Fruit fly (Drosophila melanogaster) ovary, adult (tissue): ENCODE results near the gene CG3104.
A peak's percentile ranks its signal among the peaks of the same experiment; 100 is the strongest.

ENCODE experiments used
- CG17801 ChIP-seq: fragments of 200-800 bp; optimal IDR thresholded peaks from 2 replicates; lab custom pipeline; 2019; ENCODE audit warnings: missing biosample characterization, mild to moderate bottlenecking, missing genetic modification characterization, moderate library complexity; ENCODE audit not compliant: partially characterized antibody

Gene CG3104

DNA sequence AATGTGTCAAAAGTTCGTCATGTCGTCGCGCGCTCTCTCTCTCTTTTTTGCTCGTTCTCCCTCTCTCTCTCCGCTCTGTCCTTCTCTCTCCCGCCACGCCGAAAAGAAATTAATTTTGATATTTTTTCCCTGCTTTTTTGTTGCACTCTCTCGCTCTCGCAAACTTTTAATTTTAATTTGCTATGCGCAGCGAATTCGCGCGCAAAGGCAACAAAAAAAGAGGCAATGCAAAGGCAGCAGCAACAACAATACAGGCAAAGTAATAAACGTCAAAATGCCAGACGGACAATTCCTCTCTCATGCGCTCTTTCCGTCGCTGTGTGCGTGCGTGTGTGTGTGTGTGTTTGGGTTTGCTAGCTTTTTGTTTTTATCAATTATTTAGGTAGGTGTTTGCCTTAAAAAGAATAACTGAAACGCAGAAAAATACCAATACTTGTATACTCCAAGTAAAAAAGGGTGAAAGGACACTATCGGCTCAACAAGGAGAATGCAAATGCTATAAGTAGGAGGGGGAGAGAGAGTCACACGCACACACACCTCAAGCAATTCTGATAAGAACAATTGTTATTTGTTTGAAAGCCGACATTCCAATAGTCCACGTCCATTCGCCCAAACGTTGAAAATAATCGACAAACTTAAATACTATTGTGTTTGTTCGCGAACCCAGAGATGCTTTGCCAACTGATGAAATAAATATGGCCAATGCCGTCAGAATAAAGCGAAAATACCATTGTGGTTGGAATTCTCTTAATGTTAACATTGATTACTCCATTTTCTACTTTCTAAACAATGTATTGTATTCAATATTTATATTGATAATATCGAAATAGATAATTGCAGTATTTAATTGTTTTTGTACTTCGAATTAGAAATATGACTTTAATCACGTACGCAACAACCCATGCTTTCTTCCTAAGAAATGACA is 31.3 kb upstream of the CG3104 start:
- TF ChIP-seq CG17801 (GFP tag; lab: Kevin White, UChicago) = peak; percentile 13

DNA sequence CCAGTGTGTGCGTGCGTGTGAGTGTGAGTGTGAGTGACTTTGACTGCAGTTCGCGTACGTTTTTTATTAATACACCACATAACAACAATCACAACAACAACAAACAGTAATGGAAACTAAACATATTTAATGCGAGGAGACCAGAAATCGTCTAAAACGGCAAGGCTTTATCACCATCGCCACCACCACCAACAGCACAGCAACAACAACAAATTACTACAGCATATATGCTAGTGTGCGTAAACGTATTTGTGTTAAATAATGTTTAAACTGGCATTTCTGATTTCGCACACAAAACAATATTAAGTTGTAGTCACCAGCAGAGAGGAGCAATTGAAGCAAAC is 30.6 kb upstream of the CG3104 start:
- TF ChIP-seq CG17801 (GFP tag; lab: Kevin White, UChicago) = no peak

DNA sequence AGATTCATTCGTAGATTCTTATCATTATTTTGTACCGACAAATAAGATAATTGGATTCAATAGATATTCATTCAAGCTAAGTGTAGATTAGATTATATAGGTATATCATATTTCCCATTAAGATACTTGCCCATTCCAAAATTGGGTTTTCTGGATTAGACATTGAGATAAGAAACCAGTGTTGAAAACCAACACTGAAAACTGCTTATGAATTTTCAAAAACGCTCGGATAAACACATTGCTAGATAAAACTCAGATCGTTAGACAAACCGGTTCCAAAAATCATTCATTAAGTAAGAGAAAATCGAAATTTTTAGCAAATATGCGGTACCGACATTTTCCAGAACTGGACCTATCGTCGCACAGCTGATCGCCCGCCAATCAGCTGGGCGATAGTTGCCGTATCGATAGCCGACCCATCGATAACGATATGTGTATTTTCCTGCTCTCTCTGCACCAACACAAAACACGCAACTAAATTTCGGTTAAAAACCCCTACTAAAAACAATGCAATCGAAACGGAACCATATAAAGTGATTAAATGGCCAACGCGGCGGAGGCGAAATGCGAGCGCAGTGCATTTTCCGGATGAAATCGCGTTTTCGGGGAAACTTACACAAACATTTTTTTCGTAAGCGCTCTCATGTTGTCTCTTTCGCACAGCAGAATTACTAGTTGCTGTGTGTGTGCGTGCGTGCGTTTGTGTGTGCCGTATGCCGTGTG is 30.1 kb upstream of the CG3104 start, which contains the start of the genes NTPase and lilli:
NTPase (minus strand) TSS at position 348 of the 723 bp plus-strand sequence.
lilli (plus strand) TSS at position 427 of the 723 bp plus-strand sequence.
- TF ChIP-seq CG17801 (GFP tag; lab: Kevin White, UChicago) = peak; percentile 46

DNA sequence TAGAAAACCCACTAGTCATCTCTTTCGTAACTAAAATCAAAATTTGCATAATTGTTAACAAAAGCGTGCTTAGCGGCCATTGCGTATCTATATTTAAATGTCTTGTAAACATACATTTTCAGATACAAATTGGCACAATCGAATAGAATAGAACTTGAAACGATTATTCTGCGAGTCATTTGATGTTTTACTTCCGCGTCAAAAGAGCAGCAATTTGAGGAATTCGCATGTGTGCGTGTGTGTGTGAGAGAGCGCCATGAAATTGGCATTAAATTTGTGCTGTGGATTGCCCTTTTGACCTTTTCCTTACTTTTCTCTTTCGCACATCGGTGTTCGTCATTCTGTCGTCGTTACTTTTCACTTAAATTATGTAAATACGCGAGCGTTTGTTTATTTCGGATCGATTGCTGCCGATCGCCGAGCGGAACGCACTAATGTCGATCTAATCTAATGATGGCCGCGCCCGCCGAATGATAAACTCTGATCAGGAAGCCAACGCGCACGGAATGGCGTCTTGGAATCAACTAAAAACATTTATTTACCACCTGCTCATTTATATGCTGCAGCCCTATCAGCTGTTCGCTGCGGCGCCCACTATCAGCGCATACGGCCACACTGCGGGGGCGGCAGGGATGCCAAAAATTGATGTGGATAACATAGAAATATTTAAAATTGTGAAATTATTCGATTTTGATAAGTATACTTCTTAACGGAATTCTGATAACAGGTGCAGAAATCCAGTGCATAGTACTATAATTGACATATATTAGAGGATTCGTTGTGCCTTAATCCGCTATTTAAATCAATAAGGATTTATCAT is 29.3 kb upstream of the CG3104 start:
- peak; percentile 65 for TF ChIP-seq CG17801 (GFP tag; lab: Kevin White, UChicago)

DNA sequence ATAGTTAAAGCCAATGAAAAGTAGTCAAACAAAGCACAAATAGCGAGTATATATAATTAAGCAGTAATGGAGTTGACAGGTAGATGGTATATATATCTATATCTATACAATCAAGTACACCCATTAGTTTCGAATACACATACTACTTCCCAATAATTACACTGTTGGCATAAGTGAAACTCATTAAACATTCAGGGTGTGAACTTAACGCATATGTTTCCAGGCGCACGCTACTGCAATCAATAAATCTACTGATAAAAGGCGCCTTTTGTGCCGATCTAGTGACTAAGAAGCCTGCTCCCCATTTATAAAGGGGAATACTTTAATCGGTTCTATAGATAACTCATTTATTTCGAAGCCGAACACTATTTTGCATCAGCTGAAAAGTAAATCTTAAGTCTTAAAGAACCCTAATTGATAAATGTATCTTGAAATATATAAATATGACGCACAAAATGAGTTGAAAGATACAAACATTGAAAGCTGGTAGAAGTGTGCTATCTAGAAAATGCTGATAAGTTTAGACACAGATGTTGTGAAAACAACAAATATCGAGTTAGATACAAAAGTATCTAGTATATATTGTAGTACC is 28.2 kb upstream of the CG3104 start:
- TF ChIP-seq CG17801 (GFP tag; lab: Kevin White, UChicago) = no peak

DNA sequence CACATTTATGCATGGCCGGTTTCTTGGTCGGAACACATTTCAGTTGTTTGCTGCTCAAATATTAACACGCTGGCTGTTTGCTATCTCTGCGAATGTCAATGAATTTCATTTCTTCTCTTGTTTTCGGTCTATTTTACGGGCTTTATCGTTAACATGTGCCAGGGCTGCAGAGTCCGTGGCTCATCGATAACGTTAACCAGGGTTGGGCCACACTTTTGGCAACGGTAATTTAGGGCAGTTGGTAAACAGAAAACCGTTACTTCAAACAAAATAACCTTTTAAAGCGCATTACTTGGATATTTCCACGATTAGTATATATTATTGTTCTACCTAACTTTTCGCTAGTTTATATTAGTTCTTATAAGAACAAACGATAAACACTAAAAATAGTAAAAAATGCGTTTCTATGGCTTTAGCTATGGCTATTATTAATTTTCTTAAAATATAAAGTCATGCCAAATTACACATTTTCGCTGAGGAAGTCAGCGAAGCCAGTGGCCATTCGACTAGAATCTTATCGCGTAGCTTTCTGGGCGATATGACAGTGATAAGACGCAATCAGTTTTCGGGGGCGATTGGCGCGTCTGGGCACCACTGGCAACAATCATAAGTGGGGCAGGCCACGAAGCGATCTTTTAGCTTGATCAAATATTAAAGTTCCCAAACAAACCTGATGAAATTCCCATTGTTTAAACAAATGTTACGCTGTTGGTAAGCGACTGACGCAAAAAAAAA is 27.6 kb upstream of the CG3104 start:
- TF ChIP-seq CG17801 (GFP tag; lab: Kevin White, UChicago) = no peak

DNA sequence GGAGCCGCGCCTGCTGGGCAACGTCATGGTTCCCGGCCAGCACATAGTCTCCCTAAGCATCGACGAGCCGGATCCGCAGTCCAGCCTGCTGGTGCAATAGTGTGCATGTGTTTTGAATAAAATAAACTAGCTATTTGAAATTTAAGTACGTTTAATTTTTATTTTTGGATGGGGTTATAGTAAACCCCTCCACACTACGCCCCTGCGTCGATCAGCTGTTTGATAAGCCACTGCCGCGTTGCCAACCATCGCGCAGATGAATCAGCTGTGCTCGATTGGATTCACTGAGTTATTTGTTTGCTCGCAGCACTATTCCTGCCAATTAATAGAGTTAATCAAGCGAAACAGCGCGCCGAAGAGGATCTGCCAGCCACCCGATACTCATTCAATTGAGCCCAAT is 23.3 kb upstream of the CG3104 start, which contains the start of gene RabGGTb:
RabGGTb (plus strand) TSS at position 254 of the 400 bp plus-strand sequence.
- TF ChIP-seq CG17801 (GFP tag; lab: Kevin White, UChicago) = peak; percentile 39

DNA sequence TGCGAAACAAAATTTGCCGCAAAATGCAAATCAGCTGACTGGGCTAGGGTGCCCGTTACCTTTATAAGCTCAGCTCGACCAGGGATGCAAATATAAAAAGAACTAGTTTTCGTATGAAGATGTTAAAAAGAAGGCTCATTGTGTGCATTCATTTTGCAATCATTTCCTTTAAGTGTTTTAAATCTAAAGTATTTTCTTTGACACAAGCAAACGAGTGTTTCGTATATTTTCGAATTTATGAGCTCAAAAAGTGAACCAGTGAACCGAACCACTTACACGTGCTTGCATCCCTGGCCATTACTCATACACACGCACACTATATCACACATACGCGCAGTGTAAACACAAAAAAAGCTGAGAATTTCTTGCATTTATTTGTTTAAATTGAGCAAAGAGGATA is 22.6 kb upstream of the CG3104 start, which contains the start of the genes Prx6a and Sbat:
Prx6a (minus strand) TSS at position 45 of the 400 bp plus-strand sequence.
Sbat (plus strand) TSS at position 157 of the 400 bp plus-strand sequence.
- TF ChIP-seq CG17801 (GFP tag; lab: Kevin White, UChicago) = peak; percentile 77

DNA sequence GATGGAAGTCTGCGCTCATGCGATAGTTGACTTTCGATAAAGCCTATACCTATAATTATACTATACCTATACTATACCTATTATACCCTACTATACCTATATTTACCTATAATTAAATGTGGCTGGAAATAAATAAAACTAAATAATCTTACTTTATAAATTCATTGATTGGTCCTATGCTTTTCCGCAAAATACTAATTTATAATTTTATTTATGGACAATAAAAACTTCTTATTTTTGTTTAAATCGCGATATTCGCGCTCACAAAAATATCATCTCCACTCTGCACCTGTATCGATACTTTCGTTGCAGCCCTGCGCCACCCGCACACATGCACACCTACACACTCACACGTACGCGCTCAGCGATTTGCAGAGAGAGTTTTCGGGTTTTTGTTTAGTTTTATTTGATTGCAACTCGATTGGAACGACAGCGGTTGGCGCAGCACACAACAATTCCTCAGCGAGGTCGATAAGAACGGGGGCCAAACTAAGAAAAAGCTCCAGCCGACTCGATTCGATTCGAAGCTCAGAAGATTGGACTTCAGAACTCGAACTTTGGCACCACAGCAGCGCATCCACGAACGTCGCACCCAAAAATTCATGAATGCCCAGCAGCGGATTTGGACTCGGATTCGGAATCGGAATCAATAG is 19.1 kb upstream of the CG3104 start, which contains the start of gene CG8814:
CG8814 (plus strand) TSS at position 349 of the 653 bp plus-strand sequence.
- peak; percentile 78 for TF ChIP-seq CG17801 (GFP tag; lab: Kevin White, UChicago)

DNA sequence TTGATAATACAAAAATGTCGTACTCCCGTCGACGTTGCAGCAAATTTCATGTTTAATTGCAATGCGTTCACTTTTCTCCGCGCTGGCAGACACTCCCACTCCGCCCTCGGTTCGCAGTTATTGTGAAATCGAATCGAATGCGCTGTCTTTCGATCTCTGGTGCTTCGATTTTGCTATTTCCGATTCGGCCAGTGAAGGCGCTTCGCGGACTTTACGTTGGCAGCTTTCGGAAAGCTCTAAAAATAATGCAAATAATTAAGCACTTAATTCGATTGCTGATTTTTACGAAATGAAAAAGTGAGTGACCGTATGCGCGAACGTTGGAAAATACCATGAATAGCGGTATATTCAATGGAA is 18.6 kb upstream of the CG3104 start, which contains the start of gene Ifrd1:
Ifrd1 (minus strand) TSS at position 305 of the 357 bp plus-strand sequence.
- TF ChIP-seq CG17801 (GFP tag; lab: Kevin White, UChicago) = peak; percentile 12

DNA sequence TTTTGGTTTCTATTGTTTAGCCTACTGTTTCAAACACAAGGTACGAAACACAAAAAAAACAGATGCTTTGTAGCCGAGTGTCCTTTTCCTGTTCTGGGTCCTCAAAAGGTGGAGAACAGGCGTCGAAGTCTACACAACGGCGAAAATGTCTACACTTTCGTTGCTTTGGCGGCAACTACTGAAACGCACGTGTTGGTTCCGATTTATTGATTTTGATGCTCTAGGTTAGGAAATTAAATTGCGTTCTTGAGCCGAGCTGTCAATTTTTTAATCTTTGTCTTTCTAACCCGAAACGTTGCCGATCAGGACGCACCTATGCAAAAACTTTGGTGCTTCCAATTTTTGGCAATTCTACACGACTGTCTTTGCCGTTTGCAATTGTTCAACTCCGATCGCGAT is 18.1 kb upstream of the CG3104 start:
- TF ChIP-seq CG17801 (GFP tag; lab: Kevin White, UChicago) = no peak

DNA sequence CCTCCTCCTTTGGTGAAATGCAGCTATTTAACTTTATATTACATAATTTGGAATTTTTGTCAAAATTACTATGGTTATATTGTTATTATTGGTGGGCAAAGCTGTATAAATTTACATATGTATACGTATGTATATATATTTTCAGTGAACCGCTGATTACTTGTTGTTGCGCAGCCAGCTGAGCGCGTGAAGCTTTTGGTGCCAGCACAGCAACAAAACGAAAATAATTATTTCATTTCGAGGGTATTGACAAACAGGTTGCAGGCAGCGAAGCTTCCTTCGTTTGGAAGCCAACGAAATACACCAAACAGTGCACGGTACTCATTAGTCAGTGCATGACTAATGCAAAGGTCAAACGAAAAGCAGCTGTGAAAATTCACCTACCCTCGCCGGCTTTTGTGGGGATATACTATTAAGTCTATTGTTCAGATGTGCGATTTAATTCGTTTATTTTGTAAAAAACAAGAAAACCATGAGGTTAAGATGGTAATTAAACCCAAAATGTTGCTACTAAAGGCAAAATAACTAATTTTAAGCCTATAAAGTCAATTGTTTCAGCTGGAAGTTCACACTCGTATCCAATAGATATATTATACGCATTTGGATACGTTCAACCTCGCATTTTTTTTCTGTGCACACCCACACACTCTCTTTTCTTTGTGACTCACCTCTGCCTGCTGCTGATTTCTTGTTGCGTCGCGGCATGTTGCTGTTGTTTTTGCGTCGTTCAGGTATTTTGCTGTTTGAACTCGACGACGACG is 17.6 kb upstream of the CG3104 start:
- TF ChIP-seq CG17801 (GFP tag; lab: Kevin White, UChicago) = no peak
